Worm (Caenorhabditis elegans) whole organism, young adult: ENCODE results near the gene T08D10.4.

ENCODE experiments used
- B0019.2 ChIP-seq: fragments of 200-800 bp; sonication (Bioruptor generic); conservative IDR thresholded peaks from 2 replicates; pipeline ENCODE4 v1.3.6; 2022; ENCODE audit warnings: missing genetic modification reagents, missing genetic modification characterization, missing compliant biosample characterization
- B0035.1 ChIP-seq: sonication (generic microtip); optimal IDR thresholded peaks from 2 replicates; lab custom pipeline; 2016; ENCODE audit warnings: missing genetic modification characterization, mild to moderate bottlenecking, missing compliant biosample characterization, missing genotype, missing genetic modification reagents
- C17E4.6 ChIP-seq: fragments of 200-800 bp; sonication (Bioruptor generic); IDR thresholded peaks from 2 replicates; pipeline ENCODE4 v1.3.6; 2022; ENCODE audit warnings: missing genetic modification reagents, missing genetic modification characterization, missing compliant biosample characterization
- F22D6.2 ChIP-seq: sonication (generic microtip); optimal IDR thresholded peaks from 2 replicates; lab custom pipeline; 2016; ENCODE audit warnings: mild to moderate bottlenecking, missing genetic modification characterization, missing compliant biosample characterization
- F39B2.1 ChIP-seq: fragments of 200-800 bp; sonication (Bioruptor generic); IDR thresholded peaks from 2 replicates; pipeline ENCODE4 v1.3.6; 2022; ENCODE audit warnings: missing genetic modification reagents, missing genetic modification characterization, missing compliant biosample characterization
- F57A8.1 ChIP-seq: fragments of 200-800 bp; sonication (Bioruptor generic); optimal IDR thresholded peaks from 2 replicates; lab custom pipeline; 2018; ENCODE audit warnings: mild to moderate bottlenecking, missing genetic modification characterization, moderate library complexity, missing compliant biosample characterization
- K11D2.4 ChIP-seq: fragments of 200-800 bp; sonication (Bioruptor generic); IDR thresholded peaks from 2 replicates; pipeline ENCODE4 v1.3.6; 2022; ENCODE audit warnings: missing genetic modification reagents, missing genetic modification characterization, missing compliant biosample characterization
- K12H6.12 ChIP-seq: fragments of 200-800 bp; sonication (Bioruptor generic); optimal IDR thresholded peaks from 2 replicates; lab custom pipeline; 2018; ENCODE audit warnings: mild to moderate bottlenecking, missing genetic modification characterization, missing compliant biosample characterization
- Y53F4B.3 ChIP-seq: fragments of 200-800 bp; sonication (Bioruptor generic); IDR thresholded peaks from 2 replicates; pipeline ENCODE4 v1.3.6; 2022; ENCODE audit warnings: missing genetic modification reagents, missing genetic modification characterization, missing compliant biosample characterization
- Y56A3A.18 ChIP-seq: fragments of 200-800 bp; sonication (Bioruptor generic); IDR thresholded peaks from 2 replicates; pipeline ENCODE4 v1.3.6; 2022; ENCODE audit warnings: missing genetic modification reagents, missing genetic modification characterization, missing compliant biosample characterization
- akir-1 ChIP-seq: fragments of 200-800 bp; sonication (Bioruptor generic); optimal IDR thresholded peaks from 2 replicates; lab custom pipeline; 2018; ENCODE audit warnings: mild to moderate bottlenecking, missing genetic modification characterization, moderate library complexity, missing compliant biosample characterization
- aptf-2 ChIP-seq: fragments of 200-800 bp; sonication (Bioruptor generic); conservative IDR thresholded peaks from 2 replicates; pipeline ENCODE4 v1.3.6; 2022; ENCODE audit warnings: missing genetic modification reagents, missing genetic modification characterization, missing compliant biosample characterization
- aptf-3 ChIP-seq: fragments of 200-800 bp; sonication (Bioruptor generic); IDR thresholded peaks from 2 replicates; pipeline ENCODE4 v1.3.6; 2022; ENCODE audit warnings: missing genetic modification characterization, missing compliant biosample characterization
- atf-7 ChIP-seq: sonication (generic microtip); optimal IDR thresholded peaks from 2 replicates; lab custom pipeline; 2017; ENCODE audit warnings: mild to moderate bottlenecking, missing genetic modification characterization, missing compliant biosample characterization
- athp-1 ChIP-seq: sonication (generic microtip); optimal IDR thresholded peaks from 2 replicates; lab custom pipeline; 2017; ENCODE audit warnings: mild to moderate bottlenecking, missing genetic modification characterization, missing compliant biosample characterization
- attf-3 ChIP-seq: fragments of 200-800 bp; sonication (Bioruptor generic); conservative IDR thresholded peaks from 2 replicates; pipeline ENCODE4 v1.3.6; 2022; ENCODE audit warnings: missing genetic modification reagents, missing genetic modification characterization, missing compliant biosample characterization
- attf-5 ChIP-seq: fragments of 200-800 bp; sonication (Bioruptor generic); optimal IDR thresholded peaks from 2 replicates; lab custom pipeline; 2018; ENCODE audit warnings: mild to moderate bottlenecking, missing genetic modification characterization, missing compliant biosample characterization
- bed-2 ChIP-seq: fragments of 200-800 bp; sonication (Bioruptor generic); IDR thresholded peaks from 2 replicates; pipeline ENCODE4 v1.3.6; 2022; ENCODE audit warnings: missing genetic modification reagents, missing genetic modification characterization, missing compliant biosample characterization
- ceh-100 ChIP-seq: fragments of 200-800 bp; sonication (Bioruptor generic); IDR thresholded peaks from 2 replicates; pipeline ENCODE4 v1.3.6; 2022; ENCODE audit warnings: missing genetic modification reagents, missing genetic modification characterization, missing compliant biosample characterization
- ceh-58 ChIP-seq: fragments of 200-800 bp; sonication (Bioruptor generic); IDR thresholded peaks from 2 replicates; pipeline ENCODE4 v1.3.6; 2022; ENCODE audit warnings: missing genetic modification characterization, missing compliant biosample characterization
- ceh-91 ChIP-seq: fragments of 200-800 bp; sonication (Bioruptor generic); IDR thresholded peaks from 2 replicates; pipeline ENCODE4 v1.3.6; 2022; ENCODE audit warnings: missing genetic modification reagents, missing genetic modification characterization, missing compliant biosample characterization
- egl-18 ChIP-seq: fragments of 200-800 bp; sonication (Bioruptor generic); IDR thresholded peaks from 2 replicates; pipeline ENCODE4 v1.3.6; 2022; ENCODE audit warnings: missing genetic modification reagents, missing genetic modification characterization, missing compliant biosample characterization
- ekl-4 ChIP-seq: fragments of 200-800 bp; sonication (Bioruptor generic); IDR thresholded peaks from 2 replicates; pipeline ENCODE4 v1.3.6; 2022; ENCODE audit warnings: missing genetic modification reagents, missing genetic modification characterization, missing compliant biosample characterization
- ets-4 ChIP-seq: fragments of 200-800 bp; sonication (Bioruptor generic); optimal IDR thresholded peaks from 2 replicates; lab custom pipeline; 2018; ENCODE audit warnings: mild to moderate bottlenecking, missing genetic modification characterization, missing compliant biosample characterization
- gei-17 ChIP-seq: fragments of 200-800 bp; sonication (Bioruptor generic); optimal IDR thresholded peaks from 2 replicates; lab custom pipeline; 2018; ENCODE audit warnings: mild to moderate bottlenecking, missing genetic modification characterization, missing compliant biosample characterization
- lag-1 ChIP-seq: fragments of 200-800 bp; sonication (Bioruptor generic); IDR thresholded peaks from 2 replicates; pipeline ENCODE4 v1.3.6; 2022; ENCODE audit warnings: missing genetic modification reagents, missing genetic modification characterization, missing compliant biosample characterization
- let-526 ChIP-seq: fragments of 200-800 bp; sonication (Bioruptor generic); IDR thresholded peaks from 2 replicates; pipeline ENCODE4 v1.3.6; 2022; ENCODE audit warnings: missing genetic modification reagents, missing genetic modification characterization, missing compliant biosample characterization
- let-607 ChIP-seq, 2 experiments: fragments of 200-800 bp in 1 of 2; sonication (Bioruptor generic) in 1 of 2; sonication (generic microtip) in 1 of 2; optimal IDR thresholded peaks; 2 replicates each; lab custom pipeline; 2016 to 2018; ENCODE audit warnings: mild to moderate bottlenecking in 2 of 2, missing compliant biosample characterization in 2 of 2, missing genetic modification characterization in 2 of 2, moderate library complexity in 2 of 2, missing genotype in 1 of 2
- lin-26 ChIP-seq: fragments of 200-800 bp; sonication (Bioruptor generic); IDR thresholded peaks from 2 replicates; pipeline ENCODE4 v1.3.6; 2022; ENCODE audit warnings: missing genetic modification reagents, missing genetic modification characterization, missing compliant biosample characterization
- lin-35 ChIP-seq, 3 experiments: fragments of 150-350 bp in 2 of 3; sonication (generic microtip) in 1 of 3; optimal IDR thresholded peaks; 2 replicates each; lab custom pipeline; 2014 to 2018; ENCODE audit warnings: missing biosample characterization in 3 of 3, missing genetic modification characterization in 3 of 3, missing genetic modification reagents in 3 of 3
- lin-54 ChIP-seq: fragments of 200-800 bp; sonication (Bioruptor generic); optimal IDR thresholded peaks from 2 replicates; lab custom pipeline; 2018; ENCODE audit warnings: mild to moderate bottlenecking, missing genetic modification characterization, missing compliant biosample characterization
- lir-1 ChIP-seq: fragments of 200-800 bp; sonication (Bioruptor generic); conservative IDR thresholded peaks from 2 replicates; pipeline ENCODE4 v1.3.6; 2022; ENCODE audit warnings: missing genetic modification reagents, missing genetic modification characterization, missing compliant biosample characterization
- lsy-27 ChIP-seq: sonication (generic microtip); optimal IDR thresholded peaks from 2 replicates; lab custom pipeline; 2017; ENCODE audit warnings: missing genetic modification characterization, mild to moderate bottlenecking, missing compliant biosample characterization, antibody characterized with exemption, missing genotype, borderline replicate concordance; ENCODE audit not compliant: insufficient read depth
- madf-3 ChIP-seq: fragments of 200-800 bp; sonication (Bioruptor generic); IDR thresholded peaks from 2 replicates; pipeline ENCODE4 v1.3.6; 2022; ENCODE audit warnings: missing genetic modification reagents, missing genetic modification characterization, missing compliant biosample characterization
- madf-8 ChIP-seq: fragments of 200-800 bp; sonication (Bioruptor generic); conservative IDR thresholded peaks from 2 replicates; pipeline ENCODE4 v1.3.6; 2022; ENCODE audit warnings: missing genetic modification reagents, missing genetic modification characterization, missing compliant biosample characterization
- nfya-1 ChIP-seq: sonication (generic microtip); optimal IDR thresholded peaks from 2 replicates; lab custom pipeline; 2017; ENCODE audit warnings: antibody characterized with exemption, missing compliant biosample characterization, missing genetic modification characterization, borderline replicate concordance; ENCODE audit not compliant: insufficient read depth
- nfyb-1 ChIP-seq: fragments of 200-800 bp; sonication (Bioruptor generic); IDR thresholded peaks from 2 replicates; pipeline ENCODE4 v1.3.6; 2022; ENCODE audit warnings: missing genetic modification reagents, missing genetic modification characterization, missing compliant biosample characterization
- nhr-120 ChIP-seq: fragments of 200-800 bp; sonication (Bioruptor generic); IDR thresholded peaks from 2 replicates; pipeline ENCODE4 v1.3.6; 2022; ENCODE audit warnings: missing genetic modification characterization, missing compliant biosample characterization
- nhr-179 ChIP-seq: sonication (generic microtip); optimal IDR thresholded peaks from 2 replicates; lab custom pipeline; 2016; ENCODE audit warnings: mild to moderate bottlenecking, missing genetic modification characterization, missing compliant biosample characterization
- nhr-27 ChIP-seq: fragments of 200-800 bp; sonication (Bioruptor generic); optimal IDR thresholded peaks from 2 replicates; lab custom pipeline; 2018; ENCODE audit warnings: mild to moderate bottlenecking, missing genetic modification characterization, moderate library complexity, missing compliant biosample characterization
- nhr-80 ChIP-seq: sonication (generic microtip); optimal IDR thresholded peaks from 2 replicates; lab custom pipeline; 2016; ENCODE audit warnings: missing genetic modification characterization, missing compliant biosample characterization
- nhr-90 ChIP-seq: sonication (generic microtip); optimal IDR thresholded peaks from 2 replicates; lab custom pipeline; 2016; ENCODE audit warnings: missing genotype, mild to moderate bottlenecking, missing genetic modification characterization, missing compliant biosample characterization
- sdz-38 ChIP-seq: sonication (generic microtip); optimal IDR thresholded peaks from 2 replicates; lab custom pipeline; 2016; ENCODE audit warnings: missing genotype, missing genetic modification characterization, missing compliant biosample characterization
- snpc-1.1 ChIP-seq: sonication (generic microtip); optimal IDR thresholded peaks from 2 replicates; lab custom pipeline; 2017; ENCODE audit warnings: missing genetic modification characterization, mild to moderate bottlenecking, missing compliant biosample characterization, antibody characterized with exemption, moderate library complexity, missing genotype, missing genetic modification reagents; ENCODE audit not compliant: insufficient read depth
- snpc-1.3 ChIP-seq: sonication (generic microtip); optimal IDR thresholded peaks from 2 replicates; lab custom pipeline; 2017; ENCODE audit warnings: missing genetic modification characterization, mild to moderate bottlenecking, missing compliant biosample characterization, antibody characterized with exemption, moderate library complexity, missing genotype, missing genetic modification reagents; ENCODE audit not compliant: insufficient read depth
- xnd-1 ChIP-seq: sonication (generic microtip); optimal IDR thresholded peaks from 2 replicates; lab custom pipeline; 2016; ENCODE audit warnings: missing genotype, missing genetic modification reagents, missing genetic modification characterization, missing compliant biosample characterization
- zfh-2 ChIP-seq: fragments of 200-800 bp; sonication (Bioruptor generic); conservative IDR thresholded peaks from 2 replicates; pipeline ENCODE4 v1.3.6; 2022; ENCODE audit warnings: missing genetic modification reagents, missing genetic modification characterization, missing compliant biosample characterization
- ztf-26 ChIP-seq: sonication (generic microtip); optimal IDR thresholded peaks from 2 replicates; lab custom pipeline; 2017; ENCODE audit warnings: missing genetic modification characterization, missing compliant biosample characterization

Gene T08D10.4

DNA sequence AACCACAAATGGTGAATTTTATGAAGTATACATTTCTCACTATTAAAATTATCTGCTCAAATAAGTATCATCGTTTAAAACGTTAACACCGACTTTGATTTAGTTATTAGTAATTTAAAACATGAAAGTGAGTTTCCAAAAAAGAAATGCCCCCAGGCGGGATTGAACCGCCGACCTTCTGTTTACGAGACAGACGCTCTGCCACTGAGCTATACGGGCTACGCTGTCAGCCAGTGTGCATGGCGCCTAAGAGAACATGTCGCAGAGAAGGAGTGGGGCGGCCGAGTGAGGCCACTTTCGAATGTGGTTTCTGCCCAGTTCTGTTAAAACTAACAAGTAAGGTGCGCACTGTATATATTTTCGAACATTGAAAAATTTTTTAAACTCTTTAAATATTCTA, 18.2 kb downstream of the T08D10.4 start (continued):
- TF ChIP-seq akir-1 (GFP tag; lab: Kevin White, UChicago) (no peak), nhr-179 (tag; lab: Kevin White, UChicago) (peak; percentile 39), Y53F4B.3 (no peak), bed-2 (GFP tag; lab: Robert Waterston, UW) (no peak), madf-8 (GFP tag; lab: Robert Waterston, UW) (no peak), snpc-1.3 (tag; lab: Kevin White, UChicago) (peak; percentile 84), aptf-3 (no peak), xnd-1 (tag; lab: Kevin White, UChicago) (no peak), Y56A3A.18 (GFP tag; lab: Robert Waterston, UW) (peak; percentile 76; the same call in 1 of the 2 replicates), lin-35 (GFP tag; optimal IDR thresholded peaks at IDR 0.05; lab: Kevin White, UChicago) (no peak), let-607 (tag; optimal IDR thresholded peaks at IDR 0.05; lab: Kevin White, UChicago) (peak in 1 of 2 experiments; percentile 54), sdz-38 (tag; lab: Kevin White, UChicago) (no peak), athp-1 (tag; lab: Kevin White, UChicago) (no peak), lsy-27 (tag; lab: Kevin White, UChicago) (no peak), lir-1 (GFP tag; lab: Robert Waterston, UW) (peak; percentile 31; the same call in 1 of the 2 replicates), egl-18 (GFP tag; lab: Robert Waterston, UW) (no peak), K11D2.4 (GFP tag; lab: Robert Waterston, UW) (peak; percentile 81), B0019.2 (GFP tag; lab: Robert Waterston, UW) (no peak), ceh-100 (GFP tag; lab: Robert Waterston, UW) (0 out of 2 replicates have a peak, but pooled peaks have one; percentile 30), gei-17 (GFP tag; lab: Kevin White, UChicago) (peak; percentile 89), aptf-2 (GFP tag; lab: Robert Waterston, UW) (0 out of 2 replicates have a peak, but pooled peaks have one; percentile 42), nfyb-1 (GFP tag; lab: Robert Waterston, UW) (peak; percentile 86), nhr-27 (tag; lab: Kevin White, UChicago) (no peak), atf-7 (peak; percentile 32), nhr-90 (tag; lab: Kevin White, UChicago) (peak; percentile 61), ets-4 (no peak), F39B2.1 (GFP tag; lab: Robert Waterston, UW) (no peak), C17E4.6 (GFP tag; lab: Robert Waterston, UW) (no peak), lin-26 (GFP tag; lab: Robert Waterston, UW) (no peak), ceh-58 (GFP tag; lab: Robert Waterston, UW) (no peak), attf-3 (0 out of 2 replicates have a peak, but pooled peaks have one; percentile 16), ztf-26 (peak; percentile 71), F57A8.1 (GFP tag; lab: Kevin White, UChicago) (no peak), madf-3 (GFP tag; lab: Robert Waterston, UW) (no peak), nfya-1 (tag; lab: Kevin White, UChicago) (no peak), lin-54 (GFP tag; lab: Kevin White, UChicago) (peak; percentile 50), let-526 (GFP tag; lab: Robert Waterston, UW) (0 out of 2 replicates have a peak, but pooled peaks have one; percentile 35), nhr-120 (no peak), K12H6.12 (tag; lab: Kevin White, UChicago) (peak; percentile 19), ceh-91 (GFP tag; lab: Robert Waterston, UW) (no peak), zfh-2 (GFP tag; lab: Robert Waterston, UW) (no peak), nhr-80 (tag; lab: Kevin White, UChicago) (peak; percentile 3), B0035.1 (tag; lab: Kevin White, UChicago) (no peak), ekl-4 (GFP tag; lab: Robert Waterston, UW) (peak; percentile 63), attf-5 (GFP tag; lab: Kevin White, UChicago) (peak; percentile 43), snpc-1.1 (peak; percentile 53), F22D6.2 (tag; lab: Kevin White, UChicago) (peak; percentile 31), lag-1 (GFP tag; lab: Robert Waterston, UW) (no peak)
